Worm (Caenorhabditis elegans) whole organism, L2 larva: Measurements from ENCODE around the gene clc-6.

Experiments used
- C34F6.9 ChIP-seq: fragments of 150-350 bp; optimal IDR thresholded peaks from 2 replicates; lab custom pipeline; 2014; ENCODE audit warnings: missing biosample characterization, missing genetic modification characterization
- F13H6.1 ChIP-seq: sonication (generic microtip); optimal IDR thresholded peaks from 2 replicates; lab custom pipeline; 2016; ENCODE audit warnings: missing genetic modification characterization, missing compliant biosample characterization
- R02D3.7 ChIP-seq: fragments of 150-350 bp; optimal IDR thresholded peaks from 2 replicates; lab custom pipeline; 2014; ENCODE audit warnings: missing biosample characterization, missing genetic modification characterization
- Y55F3AM.14 ChIP-seq: fragments of 200-800 bp; sonication (Bioruptor generic); optimal IDR thresholded peaks from 2 replicates; lab custom pipeline; 2018; ENCODE audit warnings: mild to moderate bottlenecking, missing genetic modification characterization, missing compliant biosample characterization
- ZK546.5 ChIP-seq: sonication (generic microtip); optimal IDR thresholded peaks from 2 replicates; lab custom pipeline; 2017; ENCODE audit warnings: missing biosample characterization, missing genetic modification characterization
- aly-2 ChIP-seq: fragments of 150-350 bp; optimal IDR thresholded peaks from 2 replicates; lab custom pipeline; 2014; ENCODE audit warnings: missing biosample characterization, missing genetic modification characterization
- ceh-16 ChIP-seq: fragments of 150-350 bp; optimal IDR thresholded peaks from 2 replicates; lab custom pipeline; 2014; ENCODE audit warnings: missing biosample characterization, missing genetic modification characterization
- ceh-82 ChIP-seq: fragments of 150-350 bp; optimal IDR thresholded peaks from 2 replicates; lab custom pipeline; 2014; ENCODE audit warnings: missing biosample characterization, missing genetic modification characterization
- crh-2 ChIP-seq: sonication (generic microtip); optimal IDR thresholded peaks from 2 replicates; lab custom pipeline; 2017; ENCODE audit warnings: missing biosample characterization, missing genetic modification characterization
- dmd-4 ChIP-seq: sonication (generic microtip); optimal IDR thresholded peaks from 2 replicates; lab custom pipeline; 2017; ENCODE audit warnings: missing biosample characterization, missing genetic modification characterization
- egl-27 ChIP-seq: sonication (generic microtip); optimal IDR thresholded peaks from 3 replicates; lab custom pipeline; 2017; ENCODE audit warnings: missing biosample characterization, missing genetic modification reagents, missing genetic modification characterization
- elt-1 ChIP-seq: fragments of 150-350 bp; optimal IDR thresholded peaks from 2 replicates; lab custom pipeline; 2014; ENCODE audit warnings: missing biosample characterization, missing genetic modification characterization
- elt-3 ChIP-seq: sonication (generic microtip); optimal IDR thresholded peaks from 2 replicates; lab custom pipeline; 2017; ENCODE audit warnings: missing biosample characterization, missing genetic modification characterization
- gmeb-1 ChIP-seq: fragments of 150-350 bp; optimal IDR thresholded peaks from 2 replicates; lab custom pipeline; 2014; ENCODE audit warnings: missing biosample characterization, missing genetic modification characterization
- lin-11 ChIP-seq: fragments of 150-350 bp; sonication (generic microtip); optimal IDR thresholded peaks from 2 replicates; lab custom pipeline; 2014; ENCODE audit warnings: missing biosample characterization, missing genetic modification characterization, inconsistent platforms, mixed read lengths
- lin-39 ChIP-seq: fragments of 150-350 bp; optimal IDR thresholded peaks from 2 replicates; lab custom pipeline; 2014; ENCODE audit warnings: missing biosample characterization, missing genetic modification reagents, missing genetic modification characterization
- lsy-2 ChIP-seq, 2 experiments: fragments of 150-350 bp in 1 of 2; sonication (generic microtip) in 1 of 2; optimal IDR thresholded peaks; 2 replicates each; lab custom pipeline; 2014 to 2017; ENCODE audit warnings: missing biosample characterization in 2 of 2, missing genetic modification characterization in 2 of 2
- mdl-1 ChIP-seq, 2 experiments: fragments of 150-350 bp in 1 of 2; sonication (generic microtip) in 1 of 2; optimal IDR thresholded peaks; 2 replicates each; lab custom pipeline; 2017; ENCODE audit warnings: missing biosample characterization in 2 of 2, missing genetic modification characterization in 2 of 2
- nhr-10 ChIP-seq: sonication (generic microtip); optimal IDR thresholded peaks from 2 replicates; lab custom pipeline; 2017; ENCODE audit warnings: missing biosample characterization, missing genetic modification characterization
- nhr-11 ChIP-seq: fragments of 150-350 bp; optimal IDR thresholded peaks from 2 replicates; lab custom pipeline; 2014; ENCODE audit warnings: missing biosample characterization, missing genetic modification characterization
- nhr-12 ChIP-seq: fragments of 150-350 bp; optimal IDR thresholded peaks from 2 replicates; lab custom pipeline; 2014; ENCODE audit warnings: missing biosample characterization, missing genetic modification characterization
- nhr-129 ChIP-seq: fragments of 150-350 bp; optimal IDR thresholded peaks from 2 replicates; lab custom pipeline; 2014; ENCODE audit warnings: missing biosample characterization, missing genetic modification characterization
- nhr-21 ChIP-seq: fragments of 150-350 bp; optimal IDR thresholded peaks from 2 replicates; lab custom pipeline; 2014; ENCODE audit warnings: missing biosample characterization, missing genetic modification characterization
- nhr-23 ChIP-seq: fragments of 150-350 bp; optimal IDR thresholded peaks from 2 replicates; lab custom pipeline; 2014; ENCODE audit warnings: missing biosample characterization, missing genetic modification reagents, missing genetic modification characterization
- nhr-237 ChIP-seq: fragments of 150-350 bp; optimal IDR thresholded peaks from 2 replicates; lab custom pipeline; 2014; ENCODE audit warnings: missing biosample characterization, missing genetic modification characterization
- peb-1 ChIP-seq: fragments of 150-350 bp; optimal IDR thresholded peaks from 2 replicates; lab custom pipeline; 2014; ENCODE audit warnings: missing biosample characterization, missing genetic modification characterization
- sem-4 ChIP-seq: fragments of 150-350 bp; optimal IDR thresholded peaks from 2 replicates; lab custom pipeline; 2014; ENCODE audit warnings: missing biosample characterization, missing genetic modification reagents, missing genetic modification characterization
- skn-1 ChIP-seq: sonication (generic microtip); optimal IDR thresholded peaks from 2 replicates; lab custom pipeline; 2017; ENCODE audit warnings: missing biosample characterization, missing genetic modification characterization
- sma-9 ChIP-seq, 2 experiments: fragments of 150-350 bp in 1 of 2; sonication (generic microtip) in 1 of 2; optimal IDR thresholded peaks; 2 replicates each; lab custom pipeline; 2014 to 2016; ENCODE audit warnings: missing genetic modification characterization in 2 of 2, mild to moderate bottlenecking in 1 of 2, missing biosample characterization in 1 of 2, missing compliant biosample characterization in 1 of 2, missing genetic modification reagents in 1 of 2, moderate library complexity in 1 of 2
- snpc-4 ChIP-seq: fragments of 150-350 bp; optimal IDR thresholded peaks from 2 replicates; lab custom pipeline; 2014; ENCODE audit warnings: missing biosample characterization, missing genetic modification characterization
- unc-55 ChIP-seq: fragments of 150-350 bp; sonication (generic microtip); optimal IDR thresholded peaks from 3 replicates; lab custom pipeline; 2014; ENCODE audit warnings: missing biosample characterization, missing genetic modification reagents, missing genetic modification characterization
- zag-1 ChIP-seq: fragments of 150-350 bp; optimal IDR thresholded peaks from 2 replicates; lab custom pipeline; 2014; ENCODE audit warnings: missing biosample characterization, missing genetic modification characterization
- ztf-1 ChIP-seq: fragments of 200-800 bp; sonication (Bioruptor generic); conservative IDR thresholded peaks from 2 replicates; pipeline ENCODE4 v1.3.6; 2022; ENCODE audit warnings: missing genetic modification characterization, missing compliant biosample characterization
- ztf-11 ChIP-seq: sonication (generic microtip); optimal IDR thresholded peaks from 2 replicates; lab custom pipeline; 2017; ENCODE audit warnings: missing biosample characterization, missing genetic modification characterization

clc-6 gene

ce11 chrV:11217394-11217793 is 21.4 kb upstream of the clc-6 start, which contains the start of gene cyp-29A2:
TSS of gene cyp-29A2 (plus strand) at chrV:11217583.
- peak; percentile 34 for TF ChIP-seq nhr-129 (tag; lab: Kevin White, UChicago)
- peak; percentile 23 for TF ChIP-seq gmeb-1 (tag; lab: Kevin White, UChicago)
- TF ChIP-seq nhr-11 (tag; lab: Kevin White, UChicago): no peak
- TF ChIP-seq F13H6.1 (tag; lab: Kevin White, UChicago): no peak
- TF ChIP-seq crh-2 (tag; lab: Kevin White, UChicago): peak; percentile 28
- peak; percentile 24 for TF ChIP-seq sma-9 (GFP tag; optimal IDR thresholded peaks at IDR 0.05; lab: Kevin White, UChicago)
- no peak for TF ChIP-seq sma-9 (tag; optimal IDR thresholded peaks at IDR 0.05; lab: Kevin White, UChicago)

DNA sequence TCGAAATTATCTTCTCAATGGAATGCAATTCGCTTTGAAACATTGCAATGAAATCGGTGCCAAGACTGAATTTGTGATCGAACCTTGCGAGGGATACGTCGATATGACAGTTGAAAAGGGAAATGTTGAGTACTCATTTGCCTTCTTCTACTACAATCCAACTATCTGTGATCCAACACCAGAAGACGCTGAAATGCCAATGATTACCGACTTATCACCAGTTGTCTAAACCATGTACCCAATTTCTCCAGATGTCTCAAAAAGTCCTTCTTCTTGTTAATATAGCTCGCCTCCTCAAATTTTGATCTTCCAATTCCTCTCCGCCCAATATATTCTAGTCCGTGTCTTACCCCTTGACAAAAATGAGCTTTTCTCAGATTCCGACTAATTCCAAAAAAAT is 20.1 kb upstream of the clc-6 start:
- no peak for TF ChIP-seq ztf-1 (GFP tag; lab: Robert Waterston, UW)
- TF ChIP-seq egl-27 (tag; lab: Kevin White, UChicago): no peak
- no peak for TF ChIP-seq nhr-11 (tag; lab: Kevin White, UChicago)
- TF ChIP-seq C34F6.9: no peak
- no peak for TF ChIP-seq ZK546.5 (tag; lab: Kevin White, UChicago)
- no peak for TF ChIP-seq nhr-10 (tag; lab: Kevin White, UChicago)
- no peak for TF ChIP-seq lin-39 (tag; lab: Kevin White, UChicago)
- no peak for TF ChIP-seq ztf-11 (tag; lab: Kevin White, UChicago)
- TF ChIP-seq, all 48 proteins: peak for 0

ce11 chrV:11214569-11214968 is 18.6 kb upstream of the clc-6 start:
- TF ChIP-seq ztf-1 (GFP tag; lab: Robert Waterston, UW): no peak
- TF ChIP-seq snpc-4 (tag; lab: Kevin White, UChicago): no peak
- no peak for TF ChIP-seq elt-1 (tag; lab: Kevin White, UChicago)
- no peak for TF ChIP-seq nhr-237
- TF ChIP-seq peb-1 (tag; lab: Kevin White, UChicago): no peak
- no peak for TF ChIP-seq ZK546.5 (tag; lab: Kevin White, UChicago)

DNA sequence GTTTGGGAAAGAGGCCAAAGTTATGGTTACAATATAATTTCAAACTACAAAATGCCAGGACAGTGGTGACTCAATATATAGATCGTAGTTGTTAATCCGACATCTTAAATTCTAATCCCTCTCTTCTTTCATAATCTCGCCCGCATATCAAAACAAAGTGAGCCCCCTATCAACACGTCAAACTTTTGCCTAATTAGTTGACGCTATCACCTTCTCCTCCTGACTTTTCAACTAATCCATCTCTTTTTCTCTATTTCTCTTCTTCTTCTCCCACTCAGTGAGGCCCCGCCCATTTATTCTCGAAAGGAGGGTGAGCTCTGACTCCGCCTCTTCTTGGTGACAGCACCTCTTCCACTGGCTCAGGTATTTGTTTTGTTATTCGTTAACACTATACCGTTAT is 15.3 kb upstream of the clc-6 start:
- no peak for TF ChIP-seq sem-4 (tag; lab: Kevin White, UChicago)
- TF ChIP-seq dmd-4: no peak
- no peak for TF ChIP-seq ZK546.5 (tag; lab: Kevin White, UChicago)
- TF ChIP-seq zag-1: no peak
- no peak for TF ChIP-seq aly-2 (tag; lab: Kevin White, UChicago)
- TF ChIP-seq elt-1 (tag; lab: Kevin White, UChicago): no peak
- no peak for TF ChIP-seq egl-27 (tag; lab: Kevin White, UChicago)
- TF ChIP-seq F13H6.1 (tag; lab: Kevin White, UChicago): no peak
- no peak for TF ChIP-seq nhr-129 (tag; lab: Kevin White, UChicago)
- no peak for TF ChIP-seq elt-3 (tag; lab: Kevin White, UChicago)
- TF ChIP-seq Y55F3AM.14 (GFP tag; lab: Kevin White, UChicago): no peak
- TF ChIP-seq unc-55 (GFP tag; lab: Kevin White, UChicago): no peak
- no peak for TF ChIP-seq ztf-11 (tag; lab: Kevin White, UChicago)
- no peak for TF ChIP-seq C34F6.9
- TF ChIP-seq snpc-4 (tag; lab: Kevin White, UChicago): no peak
- TF ChIP-seq nhr-23 (tag; lab: Kevin White, UChicago): no peak
- no peak for TF ChIP-seq skn-1
- TF ChIP-seq nhr-12 (tag; lab: Kevin White, UChicago): no peak
- TF ChIP-seq ceh-82 (tag; lab: Kevin White, UChicago): no peak
- no peak for TF ChIP-seq lin-39 (tag; lab: Kevin White, UChicago)
- TF ChIP-seq, all 48 proteins: peak for 0

DNA sequence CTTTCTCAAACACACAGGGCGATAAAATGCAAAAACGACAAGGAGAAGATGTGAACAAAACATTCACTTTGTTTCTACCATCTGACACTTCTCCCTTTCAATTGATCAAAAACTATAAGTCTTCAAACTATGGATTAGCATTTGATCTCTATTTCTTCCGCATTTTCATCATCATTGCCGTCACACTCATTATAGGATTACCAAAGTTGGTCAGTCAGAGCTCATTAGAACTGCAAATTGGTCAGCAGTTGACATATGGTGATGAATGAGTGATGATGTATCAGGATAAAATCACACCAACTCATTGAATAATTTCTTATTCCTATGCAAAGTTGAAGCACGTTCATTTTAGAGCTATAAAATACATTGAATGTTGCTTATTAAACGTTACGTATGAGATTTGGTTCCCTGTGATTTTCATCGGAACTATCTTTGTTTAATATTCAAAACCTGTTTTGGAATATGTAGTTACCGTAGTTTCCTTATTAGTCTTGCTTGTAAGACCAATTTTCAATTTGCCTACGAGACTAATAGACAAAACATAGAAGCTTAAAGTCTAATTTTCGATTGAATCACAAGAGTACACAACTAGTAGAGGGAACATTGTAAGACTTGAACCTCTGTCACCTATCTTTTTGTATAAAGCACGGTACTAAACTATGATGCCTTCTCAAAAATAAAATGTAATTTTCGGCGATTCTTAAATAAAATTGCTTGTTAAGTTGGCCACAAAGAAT is 13.6 kb upstream of the clc-6 start:
- TF ChIP-seq mdl-1 (tag; optimal IDR thresholded peaks at IDR 0.05; lab: Kevin White, UChicago) (no peak), Y55F3AM.14 (GFP tag; lab: Kevin White, UChicago) (no peak), skn-1 (no peak), nhr-23 (tag; lab: Kevin White, UChicago) (no peak), ceh-16 (no peak), R02D3.7 (tag; lab: Kevin White, UChicago) (no peak), nhr-21 (tag; lab: Kevin White, UChicago) (no peak), lin-11 (tag; lab: Kevin White, UChicago) (no peak), elt-1 (tag; lab: Kevin White, UChicago) (no peak), lsy-2 (tag; optimal IDR thresholded peaks at IDR 0.05; lab: Kevin White, UChicago) (no peak)
